Worm (Caenorhabditis elegans) whole organism, L4/young adult: ENCODE data around the gene cki-1.

Experiments
- W03F9.2 ChIP-seq: fragments of 150-350 bp; optimal IDR thresholded peaks from 2 replicates; lab custom pipeline; 2014; ENCODE audit warnings: missing biosample characterization, missing genetic modification characterization
- dao-5 ChIP-seq: sonication (generic microtip); optimal IDR thresholded peaks from 2 replicates; lab custom pipeline; 2016; ENCODE audit warnings: missing genotype, missing genetic modification characterization, moderate library complexity, missing compliant biosample characterization

DNA sequence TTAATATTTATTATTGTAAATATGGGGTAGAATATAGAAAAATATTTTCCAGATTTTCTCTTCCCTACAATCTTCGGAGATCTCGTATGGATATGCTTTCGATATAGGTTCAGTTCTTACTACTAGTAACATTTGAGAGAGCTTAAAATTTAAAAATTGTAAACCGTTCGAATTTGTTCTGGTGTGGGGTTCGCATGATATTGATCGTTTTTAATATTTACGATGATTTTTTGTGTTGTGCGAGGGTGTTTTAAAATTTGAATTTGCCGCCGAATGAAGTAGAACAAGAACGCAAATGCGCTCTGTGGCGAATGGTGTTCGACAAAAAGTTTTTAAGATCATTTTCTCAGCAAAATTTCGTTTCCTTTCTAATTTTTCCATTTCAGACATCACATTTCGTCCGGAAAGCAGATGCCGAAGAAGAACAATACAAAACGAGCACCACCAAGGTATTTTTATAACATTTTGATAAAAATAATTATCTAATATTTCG is 27.5 kb upstream of the cki-1 start, which contains the start of gene skr-17:
- TF ChIP-seq dao-5 (no peak), W03F9.2 (tag; lab: Kevin White, UChicago) (no peak)
